Worm (Caenorhabditis elegans) whole organism, L2 larva: ENCODE data around the gene ZK836.3.

ENCODE experiments used
- nhr-77 ChIP-seq: fragments of 150-350 bp; optimal IDR thresholded peaks from 2 replicates; lab custom pipeline; 2014; ENCODE audit warnings: missing biosample characterization, missing genetic modification characterization
- unc-39 ChIP-seq: fragments of 150-350 bp; optimal IDR thresholded peaks from 2 replicates; lab custom pipeline; 2014; ENCODE audit warnings: missing biosample characterization, missing genetic modification characterization

- TF ChIP-seq nhr-77 (no peak), unc-39 (no peak)
Observed at ce11 chrV:12234293-12235004, 38.7 kb upstream of the ZK836.3 start, which contains the start of gene myo-3.
